Fruit fly (Drosophila melanogaster) whole organism, embryonic: Measurements from ENCODE around the gene CG32026.

Experiments used
- ATbp ChIP-seq: fragments of 200-800 bp; sonication (Bioruptor generic); optimal IDR thresholded peaks from 2 replicates; lab custom pipeline; 2017; ENCODE audit warnings: missing biosample characterization, mild to moderate bottlenecking, missing genetic modification characterization, missing genetic modification reagents
- Ada2b ChIP-seq: fragments of 200-800 bp; sonication (Bioruptor generic); IDR thresholded peaks from 2 replicates; pipeline ENCODE4 v1.3.6; 2022; ENCODE audit warnings: missing biosample characterization, missing genetic modification characterization
- Asciz ChIP-seq: fragments of 200-800 bp; sonication (Bioruptor generic); optimal IDR thresholded peaks from 2 replicates; lab custom pipeline; 2017; ENCODE audit warnings: missing biosample characterization, mild to moderate bottlenecking, missing genetic modification characterization, missing genetic modification reagents
- Bgb ChIP-seq: fragments of 200-800 bp; sonication (Bioruptor generic); IDR thresholded peaks from 2 replicates; pipeline ENCODE4 v1.3.6; 2022; ENCODE audit warnings: missing biosample characterization, missing genetic modification characterization; ENCODE audit not compliant: partially characterized antibody
- CG10274 ChIP-seq: fragments of 200-800 bp; sonication (Bioruptor generic); optimal IDR thresholded peaks from 3 replicates; lab custom pipeline; 2017; ENCODE audit warnings: missing biosample characterization, mild to moderate bottlenecking, missing genetic modification characterization
- CG12236 ChIP-seq: fragments of 200-800 bp; sonication (Bioruptor generic); optimal IDR thresholded peaks from 2 replicates; lab custom pipeline; 2016; ENCODE audit warnings: missing biosample characterization, missing genetic modification characterization
- CG12299 ChIP-seq: fragments of 200-800 bp; sonication (Bioruptor generic); optimal IDR thresholded peaks from 2 replicates; lab custom pipeline; 2018; ENCODE audit warnings: missing biosample characterization, mild to moderate bottlenecking, missing genetic modification characterization
- CG1233 ChIP-seq: fragments of 200-800 bp; sonication (Bioruptor generic); optimal IDR thresholded peaks from 4 replicates; lab custom pipeline; 2018; ENCODE audit warnings: missing biosample characterization, mild to moderate bottlenecking, missing genetic modification characterization
- CG12942 ChIP-seq: fragments of 200-800 bp; sonication (Bioruptor generic); optimal IDR thresholded peaks from 3 replicates; lab custom pipeline; 2016; ENCODE audit warnings: missing biosample characterization, missing genetic modification characterization
- CG13624 ChIP-seq: fragments of 200-800 bp; sonication (Bioruptor generic); optimal IDR thresholded peaks from 2 replicates; lab custom pipeline; 2016; ENCODE audit warnings: missing biosample characterization, missing genetic modification characterization
- CG13894 ChIP-seq: fragments of 200-800 bp; sonication (Bioruptor generic); optimal IDR thresholded peaks from 3 replicates; lab custom pipeline; 2018; ENCODE audit warnings: missing biosample characterization, mild to moderate bottlenecking, missing genetic modification characterization, moderate library complexity
- CG18011 ChIP-seq: fragments of 200-800 bp; sonication (Bioruptor generic); optimal IDR thresholded peaks from 2 replicates; lab custom pipeline; 2017; ENCODE audit warnings: missing biosample characterization, missing genetic modification characterization, mild to moderate bottlenecking, moderate library complexity, missing genotype
- CG2889 ChIP-seq: fragments of 200-800 bp; sonication (Bioruptor generic); IDR thresholded peaks from 3 replicates; pipeline ENCODE4 v1.3.6; 2022; ENCODE audit warnings: missing biosample characterization, missing genetic modification characterization
- CG31441 ChIP-seq: fragments of 200-800 bp; sonication (Bioruptor generic); IDR thresholded peaks from 2 replicates; pipeline ENCODE4 v1.3.6; 2022; ENCODE audit warnings: missing biosample characterization, missing genetic modification characterization
- CG3838 ChIP-seq: fragments of 200-800 bp; sonication (Bioruptor generic); optimal IDR thresholded peaks from 3 replicates; lab custom pipeline; 2016; ENCODE audit warnings: missing biosample characterization, missing genetic modification characterization
- CG4730 ChIP-seq: fragments of 200-800 bp; sonication (Bioruptor generic); IDR thresholded peaks from 2 replicates; pipeline ENCODE4 v1.3.6; 2022; ENCODE audit warnings: missing biosample characterization, missing genetic modification characterization
- CG8388 ChIP-seq: fragments of 200-800 bp; sonication (Bioruptor generic); optimal IDR thresholded peaks from 2 replicates; lab custom pipeline; 2019; ENCODE audit warnings: missing biosample characterization, mild to moderate bottlenecking, missing genetic modification characterization, moderate library complexity
- CG9876 ChIP-seq: fragments of 200-800 bp; sonication (Bioruptor generic); optimal IDR thresholded peaks from 2 replicates; lab custom pipeline; 2016; ENCODE audit warnings: missing biosample characterization, missing genetic modification characterization
- Dip3 ChIP-seq: fragments of 200-800 bp; sonication (Bioruptor generic); optimal IDR thresholded peaks from 3 replicates; lab custom pipeline; 2016; ENCODE audit warnings: missing biosample characterization, missing genetic modification characterization
- Drgx ChIP-seq: fragments of 200-800 bp; sonication (Bioruptor generic); IDR thresholded peaks from 2 replicates; pipeline ENCODE4 v1.3.6; 2022; ENCODE audit warnings: missing biosample characterization, missing genetic modification characterization
- GATAe ChIP-seq: fragments of 200-800 bp; sonication (Bioruptor generic); conservative IDR thresholded peaks from 2 replicates; pipeline ENCODE4 v1.3.6; 2022; ENCODE audit warnings: missing biosample characterization, missing genetic modification characterization
- H15 ChIP-seq: fragments of 200-800 bp; sonication (Bioruptor generic); IDR thresholded peaks from 3 replicates; pipeline ENCODE4 v1.3.6; 2022; ENCODE audit warnings: missing biosample characterization, missing genetic modification characterization
- HLH54F ChIP-seq: fragments of 200-800 bp; sonication (Bioruptor generic); optimal IDR thresholded peaks from 3 replicates; lab custom pipeline; 2016; ENCODE audit warnings: missing biosample characterization, missing genetic modification characterization
- HLHmδ ChIP-seq: fragments of 200-800 bp; sonication (Bioruptor generic); optimal IDR thresholded peaks from 2 replicates; lab custom pipeline; 2018; ENCODE audit warnings: missing biosample characterization, mild to moderate bottlenecking, missing genetic modification characterization, moderate library complexity
- HmgD ChIP-seq: fragments of 200-800 bp; sonication (Bioruptor generic); optimal IDR thresholded peaks from 3 replicates; lab custom pipeline; 2016; ENCODE audit warnings: missing biosample characterization, missing genetic modification characterization
- Hr51 ChIP-seq, 2 experiments: fragments of 200-800 bp; sonication (Bioruptor generic); optimal IDR thresholded peaks; 2 replicates in 1 of 2; 3 replicates in 1 of 2; lab custom pipeline; 2016 to 2018; ENCODE audit warnings: missing biosample characterization in 2 of 2, missing genetic modification characterization in 2 of 2, mild to moderate bottlenecking in 1 of 2, moderate library complexity in 1 of 2
- Med ChIP-seq: fragments of 200-800 bp; sonication (Bioruptor generic); peaks from one replicate; lab custom pipeline; 2016; ENCODE audit warnings: missing biosample characterization, missing genetic modification characterization, mild to moderate bottlenecking, inconsistent platforms, moderate library complexity
- Ravus ChIP-seq: fragments of 200-800 bp; sonication (Bioruptor generic); IDR thresholded peaks from 2 replicates; pipeline ENCODE4 v1.3.6; 2022; ENCODE audit warnings: missing biosample characterization, missing genetic modification characterization
- Stat92E ChIP-seq, 3 experiments: fragments of >200 bp in 2 of 3; fragments of 200-800 bp in 1 of 3; sonication (Bioruptor generic) in 1 of 3; optimal IDR thresholded peaks; 2 replicates each; lab custom pipeline; 2017 to 2019; ENCODE audit warnings: missing biosample characterization in 3 of 3, missing genetic modification characterization in 3 of 3, mild to moderate bottlenecking in 1 of 3, moderate library complexity in 1 of 3
- ase ChIP-seq: fragments of 200-800 bp; sonication (Bioruptor generic); IDR thresholded peaks from 3 replicates; pipeline ENCODE4 v1.3.6; 2022; ENCODE audit warnings: missing biosample characterization, missing genetic modification characterization
- btn ChIP-seq: fragments of 200-800 bp; sonication (Bioruptor generic); optimal IDR thresholded peaks from 2 replicates; lab custom pipeline; 2016; ENCODE audit warnings: missing biosample characterization, missing genetic modification characterization
- dimm ChIP-seq: fragments of 200-800 bp; sonication (Bioruptor generic); IDR thresholded peaks from 2 replicates; pipeline ENCODE4 v1.3.6; 2022; ENCODE audit warnings: missing biosample characterization, missing genetic modification characterization
- esg ChIP-seq: fragments of 200-800 bp; sonication (Bioruptor generic); conservative IDR thresholded peaks from 2 replicates; pipeline ENCODE4 v1.3.6; 2022; ENCODE audit warnings: missing biosample characterization, missing genetic modification characterization
- grn ChIP-seq: fragments of 200-800 bp; sonication (Bioruptor generic); optimal IDR thresholded peaks from 3 replicates; lab custom pipeline; 2017; ENCODE audit warnings: missing biosample characterization, missing genetic modification characterization
- ham ChIP-seq: fragments of 200-800 bp; sonication (Bioruptor generic); IDR thresholded peaks from 2 replicates; pipeline ENCODE4 v1.3.6; 2022; ENCODE audit warnings: missing biosample characterization, missing genetic modification characterization
- hth ChIP-seq: fragments of >200 bp; optimal IDR thresholded peaks from 2 replicates; lab custom pipeline; 2017; ENCODE audit warnings: inconsistent platforms
- insv ChIP-seq, 2 experiments: fragments of 200-800 bp; sonication (Bioruptor generic); optimal IDR thresholded peaks; 3 replicates each; lab custom pipeline; 2016 to 2018; ENCODE audit warnings: missing biosample characterization in 2 of 2, missing genetic modification characterization in 2 of 2
- jing ChIP-seq: fragments of 200-800 bp; sonication (Bioruptor generic); optimal IDR thresholded peaks from 2 replicates; lab custom pipeline; 2018; ENCODE audit warnings: missing biosample characterization, mild to moderate bottlenecking, missing genetic modification characterization
- lab ChIP-seq: fragments of 200-800 bp; sonication (Bioruptor generic); optimal IDR thresholded peaks from 3 replicates; lab custom pipeline; 2017; ENCODE audit warnings: missing biosample characterization, missing genetic modification characterization, mild to moderate bottlenecking, moderate library complexity, missing genetic modification reagents
- nerfin-2 ChIP-seq: fragments of 200-800 bp; sonication (Bioruptor generic); IDR thresholded peaks from 2 replicates; pipeline ENCODE4 v1.3.6; 2022; ENCODE audit warnings: missing biosample characterization, missing genetic modification characterization; ENCODE audit not compliant: partially characterized antibody
- onecut ChIP-seq: fragments of 200-800 bp; sonication (Bioruptor generic); IDR thresholded peaks from 2 replicates; pipeline ENCODE4 v1.3.6; 2022; ENCODE audit warnings: missing biosample characterization, missing genetic modification characterization
- prd ChIP-seq, 3 experiments: fragments of >200 bp in 2 of 3; fragments of 200-800 bp in 1 of 3; sonication (Bioruptor generic) in 1 of 3; optimal IDR thresholded peaks in 2 of 3; IDR thresholded peaks in 1 of 3; 2 replicates in 2 of 3; 3 replicates in 1 of 3; pipeline versions ENCODE4 v1.3.6 to Lab custom; 2017 to 2022; ENCODE audit warnings: missing biosample characterization in 1 of 3, missing genetic modification characterization in 1 of 3
- sd ChIP-seq: fragments of 200-800 bp; sonication (Bioruptor generic); optimal IDR thresholded peaks from 3 replicates; lab custom pipeline; 2018; ENCODE audit warnings: missing biosample characterization, mild to moderate bottlenecking, missing genetic modification characterization, moderate library complexity
- sens-2 ChIP-seq: fragments of 200-800 bp; sonication (Bioruptor generic); IDR thresholded peaks from 2 replicates; pipeline ENCODE4 v1.3.6; 2022; ENCODE audit warnings: missing biosample characterization, missing genetic modification characterization
- sim ChIP-seq: fragments of 200-800 bp; sonication (Bioruptor generic); IDR thresholded peaks from 2 replicates; pipeline ENCODE4 v1.3.6; 2022; ENCODE audit warnings: missing biosample characterization, missing genetic modification characterization
- sna ChIP-seq: fragments of 200-800 bp; sonication (Bioruptor generic); IDR thresholded peaks from 2 replicates; pipeline ENCODE4 v1.3.6; 2022; ENCODE audit warnings: missing biosample characterization, missing genetic modification characterization; ENCODE audit not compliant: partially characterized antibody
- trem ChIP-seq: fragments of 200-800 bp; optimal IDR thresholded peaks from 3 replicates; lab custom pipeline; 2019; ENCODE audit warnings: missing biosample characterization, mild to moderate bottlenecking, missing genetic modification characterization, moderate library complexity
- wor ChIP-seq: fragments of 200-800 bp; sonication (Bioruptor generic); IDR thresholded peaks from 2 replicates; pipeline ENCODE4 v1.3.6; 2022; ENCODE audit warnings: missing biosample characterization, missing genetic modification characterization
- zen ChIP-seq: fragments of 200-800 bp; sonication (Bioruptor generic); optimal IDR thresholded peaks from 3 replicates; lab custom pipeline; 2018; ENCODE audit warnings: missing biosample characterization, mild to moderate bottlenecking, missing genetic modification characterization, moderate library complexity
- zf30C ChIP-seq: fragments of 200-800 bp; sonication (Bioruptor generic); optimal IDR thresholded peaks from 3 replicates; lab custom pipeline; 2018; ENCODE audit warnings: missing biosample characterization, mild to moderate bottlenecking, missing genetic modification characterization

Gene CG32026

DNA sequence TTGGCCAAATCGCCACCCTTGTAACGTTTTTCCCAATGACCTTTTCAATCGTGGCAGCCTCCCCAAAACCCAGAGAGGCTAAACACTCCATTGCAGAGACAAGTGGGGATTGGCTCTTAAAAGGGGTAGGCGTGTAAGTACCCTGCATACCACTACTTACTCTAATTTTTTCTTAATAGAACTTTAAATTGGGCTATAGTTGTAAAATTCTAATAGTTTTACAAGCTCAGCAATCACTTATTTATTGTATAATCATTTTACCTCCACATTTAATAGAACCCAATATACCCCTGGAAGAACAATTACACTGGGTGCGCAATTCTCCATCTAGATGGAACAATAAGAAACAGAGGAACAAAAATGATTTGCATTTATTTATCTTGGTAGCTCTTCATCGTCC lies 5.5 kb downstream of the CG32026 start (continued):
- TF ChIP-seq lab (GFP tag; lab: Kevin White, UChicago), result peak; percentile 88
- no peak for TF ChIP-seq nerfin-2
- peak; percentile 31 for TF ChIP-seq btn (GFP tag; lab: Kevin White, UChicago)
- peak; percentile 65 for TF ChIP-seq CG8388 (GFP tag; lab: Kevin White, UChicago)
- TF ChIP-seq CG12299 (tag; lab: Kevin White, UChicago), result peak; percentile 62
- no peak for TF ChIP-seq sna (GFP tag; lab: Robert Waterston, UW)
- peak; percentile 70 for TF ChIP-seq H15
- no peak for TF ChIP-seq ham (GFP tag; lab: Robert Waterston, UW)
- TF ChIP-seq Med (GFP tag; lab: Kevin White, UChicago), result peak; percentile 92
- TF ChIP-seq CG4730 (GFP tag; lab: Robert Waterston, UW), result peak; percentile 74
- no peak for TF ChIP-seq CG3838 (GFP tag; lab: Kevin White, UChicago)
- TF ChIP-seq CG18011 (GFP tag; lab: Kevin White, UChicago), result peak; percentile 25
- peak; percentile 68 for TF ChIP-seq sim
- TF ChIP-seq esg (GFP tag; lab: Robert Waterston, UW), result peak; percentile 72
- peak; percentile 34 for TF ChIP-seq Dip3
- TF ChIP-seq GATAe, result no peak
- no peak for TF ChIP-seq CG9876
- 0 out of 2 replicates have a peak, but pooled peaks have one; percentile 18 for TF ChIP-seq Ravus (GFP tag; lab: Robert Waterston, UW)
- no peak for TF ChIP-seq HmgD
- TF ChIP-seq zf30C (GFP tag; lab: Kevin White, UChicago), result no peak
- peak; percentile 55 for TF ChIP-seq HLH54F
- no peak for TF ChIP-seq grn (GFP tag; lab: Kevin White, UChicago)
- TF ChIP-seq ATbp (GFP tag; lab: Kevin White, UChicago), result peak; percentile 71
- peak; percentile 14 for TF ChIP-seq CG12942 (GFP tag; lab: Kevin White, UChicago)
- TF ChIP-seq CG2889 (GFP tag; lab: Robert Waterston, UW), result peak; percentile 26; the same call in 1 of the 3 replicates
- peak; percentile 78 for TF ChIP-seq Ada2b (GFP tag; lab: Robert Waterston, UW)
- no peak for TF ChIP-seq Bgb (GFP tag; lab: Robert Waterston, UW)
- peak in 1 of 2 experiments; percentile 81 for TF ChIP-seq Hr51 (GFP tag; optimal IDR thresholded peaks at IDR 0.05; lab: Kevin White, UChicago)
- TF ChIP-seq CG12236 (GFP tag; lab: Kevin White, UChicago), result no peak
- no peak for TF ChIP-seq HLHmδ (GFP tag; lab: Kevin White, UChicago)
- peak; percentile 45; the same call in 1 of the 2 replicates for TF ChIP-seq sens-2
- TF ChIP-seq wor (GFP tag; lab: Robert Waterston, UW), result peak; percentile 55
- peak; percentile 65 for TF ChIP-seq zen
- peak; percentile 31; the same call in 1 of the 2 replicates for TF ChIP-seq dimm (GFP tag; lab: Robert Waterston, UW)
- TF ChIP-seq Drgx (GFP tag; lab: Robert Waterston, UW), result peak; percentile 38; the same call in 1 of the 2 replicates
- peak; percentile 63 for TF ChIP-seq ase
- peak; percentile 39 for TF ChIP-seq trem (tag; lab: Kevin White, UChicago)
- TF ChIP-seq CG31441 (GFP tag; lab: Robert Waterston, UW), result peak; percentile 80
- TF ChIP-seq prd (optimal IDR thresholded peaks at IDR 0.05; lab: Kevin White, UChicago), result no peak
- peak; percentile 83 for TF ChIP-seq prd (GFP tag; IDR thresholded peaks at IDR 0.05; lab: Robert Waterston, UW)
- peak; percentile 73 for TF ChIP-seq CG13894 (tag; lab: Kevin White, UChicago)
- TF ChIP-seq sd (tag; lab: Kevin White, UChicago), result peak; percentile 21
- TF ChIP-seq Stat92E (GFP tag; optimal IDR thresholded peaks at IDR 0.05; lab: Kevin White, UChicago), result no peak
- no peak for TF ChIP-seq insv (GFP tag; optimal IDR thresholded peaks at IDR 0.05; lab: Kevin White, UChicago)
- peak; percentile 55 for TF ChIP-seq Asciz
- peak; percentile 27 for TF ChIP-seq CG10274 (GFP tag; lab: Kevin White, UChicago)
- TF ChIP-seq hth (lab: Kevin White, UChicago), result no peak
- peak; percentile 57; the same call in 1 of the 2 replicates for TF ChIP-seq onecut
- peak; percentile 61 for TF ChIP-seq CG1233
- peak; percentile 62 for TF ChIP-seq jing (GFP tag; lab: Kevin White, UChicago)
- TF ChIP-seq CG13624 (GFP tag; lab: Kevin White, UChicago), result peak; percentile 48
